Fruit fly (Drosophila melanogaster): ENCODE results near the gene CG14439.

CG14439 gene

DNA sequence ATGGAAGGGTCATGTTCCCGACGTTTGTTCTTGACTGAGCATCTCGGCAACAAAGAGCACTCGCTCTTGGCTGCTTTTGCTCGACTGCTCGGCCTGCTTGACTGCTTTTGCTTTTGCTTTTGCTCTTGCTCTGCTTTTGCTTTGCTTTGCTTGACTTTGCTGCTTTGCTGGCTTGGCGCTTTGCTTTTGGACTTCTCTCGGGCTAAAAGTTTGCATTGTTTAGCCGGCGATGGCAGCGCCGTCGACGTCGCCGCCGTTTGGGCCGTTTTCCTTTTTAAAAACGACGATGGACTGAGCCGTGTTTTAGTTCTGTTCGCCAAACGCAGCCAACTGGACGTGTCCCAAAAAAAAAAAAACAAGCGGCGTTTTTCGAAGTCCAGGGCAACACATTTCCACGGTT, at the start of gene CG14439:
TSS of gene CG14439 (plus strand) at position 301 of the 400 bp plus-strand sequence.
- no peak for TF ChIP-seq CG8478 (optimal IDR thresholded peaks at IDR 0.05)
- no peak for TF ChIP-seq CTCF (optimal IDR thresholded peaks at IDR 0.05)

DNA sequence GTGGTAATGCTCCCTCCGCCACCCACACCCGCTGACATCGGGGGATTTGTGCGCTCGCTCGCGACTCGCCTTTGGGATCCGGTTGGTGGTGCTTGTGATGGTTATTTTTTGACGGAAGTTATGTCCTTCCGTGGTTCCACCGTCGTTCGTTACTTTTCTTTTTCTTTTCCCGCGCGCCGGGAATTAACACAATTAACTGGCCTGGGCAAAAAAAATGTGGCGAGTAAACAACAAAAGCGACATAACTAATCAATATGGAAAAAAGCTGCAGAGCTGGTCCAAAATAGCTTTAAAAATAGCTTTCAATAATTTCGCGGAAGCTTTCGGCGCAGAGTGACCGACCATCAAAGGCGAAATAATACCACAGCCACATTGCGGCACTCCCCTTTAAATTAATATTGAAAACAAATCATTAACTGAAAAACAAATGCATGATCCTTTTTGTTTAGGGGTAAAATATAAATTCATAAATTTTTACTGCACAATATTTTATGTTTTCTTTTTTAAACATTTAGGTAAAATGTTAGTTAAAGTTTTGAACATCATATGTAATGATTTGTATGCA, 49.0 kb upstream of the CG14439 start, which contains the start of gene CG14440:
TSS of gene CG14440 (minus strand) at position 320 of the 565 bp plus-strand sequence.
- TF ChIP-seq CTCF (optimal IDR thresholded peaks at IDR 0.05) (no peak), CG8478 (optimal IDR thresholded peaks at IDR 0.05) (no peak)

DNA sequence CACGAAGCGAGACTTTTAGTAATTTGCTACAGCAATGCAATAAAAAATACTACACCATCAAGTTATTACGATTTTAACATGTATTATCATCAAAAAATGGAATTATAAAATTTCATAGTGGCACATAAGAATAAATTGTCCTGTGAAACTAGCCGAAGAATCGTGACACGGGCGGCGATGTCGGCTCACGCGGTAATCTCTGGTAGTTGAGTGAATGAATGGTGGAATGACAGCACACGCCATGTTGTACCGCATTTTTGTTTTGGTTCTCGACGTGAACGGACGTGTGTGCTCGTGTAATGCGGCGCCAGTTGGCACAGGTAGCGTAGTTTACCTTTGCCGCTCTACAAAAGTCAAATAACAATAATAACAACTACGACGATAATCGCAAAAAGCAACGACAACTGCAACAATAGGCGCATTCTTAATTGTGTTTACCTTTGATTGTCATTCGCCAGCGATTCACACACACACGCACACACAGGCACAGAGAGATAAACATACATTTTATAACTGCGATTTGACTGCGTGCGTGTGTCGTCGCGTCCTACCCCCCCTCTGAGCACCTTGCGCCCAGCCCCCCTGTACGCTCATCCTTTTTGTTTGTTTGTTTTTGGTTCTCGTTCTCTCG, 48.0 kb upstream of the CG14439 start, which contains the start of gene CG14441:
TSS of gene CG14441 (plus strand) at position 254 of the 631 bp plus-strand sequence.
- TF ChIP-seq CTCF (optimal IDR thresholded peaks at IDR 0.05), result no peak
- no peak for TF ChIP-seq CG8478 (optimal IDR thresholded peaks at IDR 0.05)

DNA sequence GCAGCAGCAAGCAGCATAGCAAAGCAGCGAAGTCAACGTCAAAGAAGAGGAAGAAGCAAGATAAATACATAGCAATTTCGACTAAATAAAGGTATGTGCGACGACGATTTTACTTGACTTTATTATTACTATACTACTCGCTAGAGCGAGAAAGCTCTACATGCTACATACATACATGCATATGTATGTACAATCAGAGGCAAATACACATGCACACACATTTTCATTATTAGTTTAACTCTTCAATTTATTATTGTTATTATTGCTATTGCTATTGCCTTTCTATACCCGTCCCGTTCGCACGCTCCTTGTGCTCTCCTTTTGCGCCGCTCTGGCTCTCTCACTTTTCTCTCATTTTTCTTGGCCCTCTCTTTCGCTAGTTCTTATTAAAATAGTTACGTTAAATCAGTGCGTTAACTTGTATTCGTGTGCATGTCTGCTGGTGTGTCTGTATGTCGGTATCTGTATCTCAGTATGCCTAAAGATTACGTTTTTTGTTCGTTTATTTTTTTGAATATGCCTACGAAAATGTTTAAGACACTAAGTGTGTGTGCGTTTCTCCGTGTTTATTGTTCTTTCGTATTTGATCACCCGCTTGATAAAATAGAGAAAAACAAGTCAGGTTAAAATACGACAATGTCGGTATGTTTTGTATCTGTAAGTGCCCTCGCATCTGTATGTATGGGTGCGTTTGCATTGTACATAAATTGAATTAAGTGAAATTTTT, 46.9 kb upstream of the CG14439 start:
- TF ChIP-seq CTCF (optimal IDR thresholded peaks at IDR 0.05) (no peak), CG8478 (optimal IDR thresholded peaks at IDR 0.05) (no peak)

DNA sequence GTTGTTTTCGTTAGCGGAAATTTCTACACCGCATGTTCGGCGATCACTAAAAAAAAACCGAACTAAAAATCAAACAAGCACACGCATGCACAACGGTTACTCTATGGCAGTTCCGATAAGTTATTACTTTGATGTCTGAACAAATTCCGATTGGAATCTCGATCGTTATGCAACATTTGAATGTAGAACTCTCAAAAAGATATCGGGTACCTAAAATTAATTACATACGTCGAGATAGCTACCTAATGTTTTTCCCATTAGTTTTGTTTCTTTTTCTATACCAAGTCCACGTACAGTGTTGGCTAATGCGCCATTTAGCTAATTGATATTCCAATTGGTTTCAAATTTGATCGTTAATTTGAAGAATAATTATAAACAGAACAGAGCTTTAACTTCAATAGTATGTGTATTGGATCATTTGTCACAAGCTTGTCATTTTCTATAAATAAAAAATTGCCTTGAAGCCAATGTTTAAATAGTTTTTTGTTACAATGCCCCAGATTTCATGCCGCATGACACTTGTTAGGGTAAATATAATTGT, 46.3 kb upstream of the CG14439 start:
- TF ChIP-seq CTCF (optimal IDR thresholded peaks at IDR 0.05) (no peak), CG8478 (optimal IDR thresholded peaks at IDR 0.05) (no peak)

DNA sequence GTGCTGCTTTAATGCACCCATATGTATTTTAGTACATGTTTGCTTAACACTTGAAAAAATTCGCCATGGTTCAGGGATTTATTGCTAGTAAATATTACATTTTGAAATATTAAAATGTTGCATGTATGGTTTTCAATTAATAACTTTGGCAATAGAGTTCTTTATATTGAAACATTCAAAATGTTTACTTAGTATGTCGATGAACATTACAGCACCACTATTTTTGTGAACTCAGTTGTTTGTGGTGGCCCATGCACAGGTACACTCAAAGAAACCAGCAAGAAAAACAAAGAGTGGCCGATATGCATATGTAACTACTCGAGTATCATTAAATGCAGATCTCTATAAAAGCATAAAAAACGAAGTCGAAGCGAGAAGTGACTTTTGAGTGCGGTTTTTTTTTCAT, 45.3 kb upstream of the CG14439 start:
- TF ChIP-seq CG8478 (optimal IDR thresholded peaks at IDR 0.05) (no peak), CTCF (optimal IDR thresholded peaks at IDR 0.05) (no peak)

DNA sequence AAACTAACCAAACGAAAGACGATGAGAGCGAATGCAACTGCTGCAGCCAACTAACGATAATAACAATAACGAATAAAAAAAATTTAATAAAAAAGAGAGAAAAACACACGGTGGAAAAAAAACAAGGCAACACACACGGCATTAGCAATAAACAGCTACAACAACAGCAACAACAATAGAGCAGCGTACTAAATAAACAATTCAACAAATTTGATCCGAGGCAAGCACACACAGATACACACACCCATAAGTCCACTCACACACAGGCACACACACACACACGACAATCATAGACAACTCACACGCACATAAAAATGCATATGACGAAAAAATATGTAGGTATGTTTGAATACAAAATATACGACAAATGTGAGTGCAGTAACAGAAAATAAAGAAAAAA, 44.8 kb upstream of the CG14439 start:
- TF ChIP-seq CTCF (optimal IDR thresholded peaks at IDR 0.05), result no peak
- no peak for TF ChIP-seq CG8478 (optimal IDR thresholded peaks at IDR 0.05)

DNA sequence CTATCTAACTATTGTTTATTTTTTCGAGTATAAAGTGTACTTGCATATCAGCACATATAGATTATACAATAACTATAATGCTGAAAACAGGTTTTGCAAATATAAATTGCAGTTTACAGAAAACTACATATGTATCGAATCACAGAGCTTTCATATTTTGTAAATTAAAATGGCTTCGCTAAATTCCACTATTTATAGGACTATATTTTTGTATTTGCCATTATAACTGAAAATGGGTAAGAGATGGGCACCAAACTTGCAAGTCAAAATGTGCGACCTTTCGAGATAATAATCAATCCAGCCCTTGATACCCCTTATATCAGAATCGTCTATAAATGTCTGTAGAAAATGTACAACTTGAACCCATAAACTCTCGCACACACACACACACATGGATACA, 44.1 kb upstream of the CG14439 start:
- TF ChIP-seq CTCF (optimal IDR thresholded peaks at IDR 0.05), result no peak

DNA sequence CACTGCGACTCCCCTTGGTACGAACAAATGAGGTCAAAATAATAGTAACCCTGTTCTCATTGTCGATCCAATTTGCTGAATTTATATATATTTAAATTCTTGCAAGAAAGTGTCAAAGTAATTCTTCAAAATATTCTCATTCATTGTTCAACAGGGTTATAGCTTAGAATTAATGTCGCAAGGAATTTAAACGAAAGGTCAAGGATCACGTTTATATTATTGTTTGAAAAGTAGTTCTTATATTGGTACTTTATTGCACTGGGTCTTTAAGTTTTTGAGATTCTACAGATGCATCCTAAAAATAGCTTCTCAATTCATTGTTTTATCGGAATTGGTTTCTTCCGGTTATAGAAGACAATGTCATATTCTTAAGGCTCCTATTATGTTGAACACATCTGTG, 43.4 kb upstream of the CG14439 start:
- TF ChIP-seq CTCF (optimal IDR thresholded peaks at IDR 0.05) (no peak), CG8478 (optimal IDR thresholded peaks at IDR 0.05) (no peak)

DNA sequence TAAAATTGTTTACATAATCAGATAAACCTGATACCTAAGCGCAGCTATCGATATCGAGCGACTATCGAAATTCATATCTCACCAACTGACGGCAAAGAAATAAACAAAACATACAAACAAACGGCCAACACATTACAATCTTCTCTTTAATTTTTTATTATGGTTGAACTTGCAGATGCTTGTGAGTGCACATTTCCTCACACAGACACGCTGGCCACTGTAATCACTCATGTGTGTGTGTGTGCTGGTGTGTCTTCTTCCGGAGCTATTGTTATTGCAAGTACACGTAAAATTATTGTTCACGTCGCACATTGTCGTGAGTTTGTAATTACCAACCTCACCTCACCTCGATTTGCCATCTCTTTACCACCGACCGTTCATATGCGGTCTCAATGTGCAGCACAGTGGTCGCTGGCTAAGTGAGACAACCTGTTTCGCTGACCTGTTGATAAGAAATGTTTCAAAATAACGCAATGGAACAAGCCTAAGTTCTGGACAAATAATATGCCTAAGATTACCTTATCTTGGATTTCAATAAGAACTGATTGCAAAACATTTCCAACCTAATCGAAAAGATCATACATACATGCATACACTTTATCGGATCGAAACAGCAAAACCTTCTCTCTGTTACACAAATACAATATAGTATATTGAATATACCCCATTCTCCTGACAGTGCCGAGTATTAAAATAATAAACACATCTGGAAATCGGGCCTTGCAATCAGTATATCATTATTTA, 42.1 kb upstream of the CG14439 start:
- TF ChIP-seq CG8478 (optimal IDR thresholded peaks at IDR 0.05), result no peak
- TF ChIP-seq CTCF (optimal IDR thresholded peaks at IDR 0.05), result no peak

DNA sequence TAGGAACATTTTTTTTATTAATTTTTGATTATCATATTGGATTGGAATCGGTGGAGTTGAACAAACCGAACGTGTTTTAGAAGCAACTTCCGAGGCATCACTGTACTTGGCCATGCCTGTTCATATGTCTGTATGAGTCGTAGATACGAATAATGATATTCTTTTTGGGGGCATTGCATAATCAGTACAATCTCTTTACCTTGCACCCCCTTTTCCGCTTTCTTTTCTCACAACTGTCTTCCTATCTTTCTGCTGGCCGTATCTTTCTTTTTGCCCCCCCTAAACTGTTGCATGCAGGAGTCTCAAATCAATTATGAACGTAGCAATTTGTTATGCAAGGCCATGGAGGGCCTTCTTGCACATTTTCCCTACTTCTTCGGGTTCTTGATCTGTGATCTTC, 41.5 kb upstream of the CG14439 start:
- TF ChIP-seq CTCF (optimal IDR thresholded peaks at IDR 0.05), result no peak
- no peak for TF ChIP-seq CG8478 (optimal IDR thresholded peaks at IDR 0.05)

DNA sequence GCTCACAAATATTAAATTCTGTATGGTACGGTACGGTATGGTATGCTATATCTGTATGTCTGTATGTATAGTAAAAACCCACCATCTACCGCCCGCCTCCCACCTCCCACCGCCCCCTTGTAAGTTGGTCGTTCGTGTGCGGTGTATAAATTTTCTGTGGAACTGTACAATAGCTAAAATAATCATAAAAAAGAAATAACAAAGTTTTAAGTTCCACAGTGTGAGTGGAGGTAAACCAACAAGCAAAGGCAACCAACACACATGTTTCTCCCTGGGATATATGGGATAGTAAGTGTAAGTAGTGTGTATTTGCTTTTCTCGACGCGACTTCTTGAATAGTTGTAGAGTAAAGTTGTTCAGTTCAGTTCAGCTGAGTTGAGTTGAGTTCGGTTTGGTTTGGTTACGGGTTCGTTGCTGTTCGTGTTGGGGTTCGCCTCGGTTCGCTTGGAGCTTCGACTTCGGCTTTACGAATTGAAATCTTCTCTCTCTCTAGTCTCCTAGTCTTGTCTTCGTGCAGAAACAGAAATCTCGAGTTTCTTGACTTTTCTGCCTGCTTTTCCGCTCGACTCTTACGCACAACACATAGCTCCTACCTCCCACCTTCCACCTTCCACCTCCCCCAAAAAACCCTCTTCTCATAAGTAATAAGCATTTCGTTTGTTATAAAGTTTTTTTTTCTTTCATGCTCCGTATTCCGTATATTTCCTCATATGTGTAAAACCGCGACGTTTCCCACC, 40.6 kb upstream of the CG14439 start:
- TF ChIP-seq CG8478 (optimal IDR thresholded peaks at IDR 0.05) (no peak), CTCF (optimal IDR thresholded peaks at IDR 0.05) (no peak)

DNA sequence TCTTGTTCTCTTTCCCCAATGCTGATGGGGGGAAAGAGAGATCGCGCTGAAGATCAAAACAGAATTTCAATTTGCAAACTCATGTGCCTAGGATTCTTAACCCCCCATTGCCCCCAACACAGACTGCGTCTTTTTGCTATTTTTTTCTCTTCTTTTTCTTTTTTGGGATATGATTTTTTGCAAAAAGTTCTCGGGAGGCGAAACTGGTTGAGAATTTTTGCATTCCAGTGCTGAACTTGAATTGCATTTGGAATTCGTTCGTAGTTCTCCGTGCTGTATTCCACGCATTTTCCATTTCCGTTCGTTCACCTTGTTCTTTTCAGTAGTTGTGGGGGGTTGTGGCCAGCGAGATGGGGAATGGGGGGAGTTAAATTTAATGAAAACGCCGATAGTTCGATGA, 39.2 kb upstream of the CG14439 start:
- TF ChIP-seq CTCF (optimal IDR thresholded peaks at IDR 0.05) (no peak), CG8478 (optimal IDR thresholded peaks at IDR 0.05) (no peak)

DNA sequence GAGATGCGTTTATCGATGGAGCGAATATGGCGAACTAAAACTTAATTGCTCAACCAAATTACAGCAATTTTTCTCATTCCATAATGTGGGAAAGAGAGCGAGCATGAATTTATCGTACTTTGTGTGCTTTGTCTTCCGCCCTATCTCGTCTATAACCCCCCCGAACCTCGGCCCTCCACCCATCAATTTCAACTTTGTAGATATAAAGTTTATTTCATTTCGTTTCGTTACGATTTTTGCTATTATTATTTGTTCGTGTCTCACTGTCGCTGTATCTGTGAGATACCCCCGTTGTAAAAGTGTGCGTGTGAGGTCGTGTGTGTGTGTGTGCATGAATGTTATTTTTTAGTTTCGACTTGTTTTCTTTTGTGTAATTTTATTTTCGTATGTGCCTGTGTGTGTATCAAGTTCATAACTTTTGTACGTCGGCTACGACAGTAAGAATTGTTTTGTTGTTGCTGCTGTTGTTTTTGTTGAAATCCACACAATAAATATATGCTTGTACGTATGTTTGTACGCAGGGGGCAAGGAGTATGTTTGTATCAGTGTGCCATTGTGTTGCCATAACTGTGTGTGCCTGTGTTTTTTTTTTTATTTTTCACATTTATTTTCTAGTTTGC, 38.7 kb upstream of the CG14439 start:
- TF ChIP-seq CG8478 (optimal IDR thresholded peaks at IDR 0.05) (no peak), CTCF (optimal IDR thresholded peaks at IDR 0.05) (no peak)
